Worm (Caenorhabditis elegans): ENCODE results near the gene cysl-4.

DNA sequence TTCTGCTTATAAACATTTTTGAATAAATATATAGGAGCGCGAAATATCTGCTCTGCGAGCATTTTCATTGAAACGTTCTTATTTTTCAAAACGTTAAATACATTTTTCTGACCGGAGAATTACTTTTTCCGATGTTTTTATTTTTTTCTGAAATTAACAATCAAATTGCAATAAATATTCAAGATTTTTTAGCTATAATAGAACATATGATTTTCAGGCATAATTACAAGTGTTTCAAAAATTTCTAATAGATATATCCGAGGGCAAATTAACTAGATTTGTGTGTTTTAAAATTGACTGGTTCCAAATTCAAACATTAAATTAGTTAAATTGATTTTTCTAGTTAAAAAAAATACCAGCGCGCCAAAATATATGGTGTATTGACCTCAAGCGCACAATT, 25.8 kb upstream of the cysl-4 start, which contains the start of gene T08B1.4:
- no peak for TF ChIP-seq unc-62 (GFP tag; optimal IDR thresholded peaks at IDR 0.05)
- no peak for TF ChIP-seq zag-1 (tag; optimal IDR thresholded peaks at IDR 0.05)
- TF ChIP-seq elt-3 (tag; optimal IDR thresholded peaks at IDR 0.05): no peak
- no peak for TF ChIP-seq gmeb-1 (tag; optimal IDR thresholded peaks at IDR 0.05)
- no peak for TF ChIP-seq lin-39 (tag; optimal IDR thresholded peaks at IDR 0.05)
- TF ChIP-seq lsy-2 (tag; optimal IDR thresholded peaks at IDR 0.05): no peak
- no peak for TF ChIP-seq skn-1 (tag; optimal IDR thresholded peaks at IDR 0.05)
- TF ChIP-seq dmd-4 (tag; optimal IDR thresholded peaks at IDR 0.05): no peak
